Worm (Caenorhabditis elegans) whole organism, mixed stage, embryonic: ENCODE results near the gene F55A11.7.

Experiments
- M03D4.4 ChIP-seq: sonication (generic microtip); optimal IDR thresholded peaks from 2 replicates; lab custom pipeline; 2017; ENCODE audit warnings: mild to moderate bottlenecking, missing genetic modification characterization, missing compliant biosample characterization
- bed-3 ChIP-seq: fragments of 200-800 bp; sonication (Bioruptor generic); optimal IDR thresholded peaks from 3 replicates; lab custom pipeline; 2018; ENCODE audit warnings: mild to moderate bottlenecking, missing genetic modification characterization, moderate library complexity, missing compliant biosample characterization
- blmp-1 ChIP-seq: fragments of 150-350 bp; optimal IDR thresholded peaks from 2 replicates; lab custom pipeline; 2014; ENCODE audit warnings: missing biosample characterization, missing genetic modification characterization
- ceh-83 ChIP-seq: fragments of 200-800 bp; sonication (Bioruptor generic); optimal IDR thresholded peaks from 2 replicates; lab custom pipeline; 2018; ENCODE audit warnings: mild to moderate bottlenecking, missing genetic modification characterization, missing compliant biosample characterization
- ces-1 ChIP-seq: fragments of 150-350 bp; optimal IDR thresholded peaks from 2 replicates; lab custom pipeline; 2014; ENCODE audit warnings: missing biosample characterization, missing genetic modification reagents, missing genetic modification characterization
- cnd-1 ChIP-seq: fragments of 200-800 bp; sonication (Bioruptor generic); optimal IDR thresholded peaks from 2 replicates; lab custom pipeline; 2018; ENCODE audit warnings: mild to moderate bottlenecking, missing genetic modification characterization, missing compliant biosample characterization
- elt-3 ChIP-seq: fragments of 150-350 bp; optimal IDR thresholded peaks from 2 replicates; lab custom pipeline; 2014; ENCODE audit warnings: missing biosample characterization, missing genetic modification characterization
- ham-2 ChIP-seq: fragments of 200-800 bp; sonication (Bioruptor generic); optimal IDR thresholded peaks from 2 replicates; lab custom pipeline; 2018; ENCODE audit warnings: mild to moderate bottlenecking, missing genetic modification characterization, missing compliant biosample characterization
- lin-13 ChIP-seq: fragments of 150-350 bp; optimal IDR thresholded peaks from 2 replicates; lab custom pipeline; 2014; ENCODE audit warnings: missing biosample characterization, missing genetic modification characterization
- lin-32 ChIP-seq: fragments of 200-800 bp; sonication (Bioruptor generic); optimal IDR thresholded peaks from 2 replicates; lab custom pipeline; 2018; ENCODE audit warnings: mild to moderate bottlenecking, missing genetic modification characterization, missing compliant biosample characterization
- lsy-2 ChIP-seq: fragments of 150-350 bp; optimal IDR thresholded peaks from 2 replicates; lab custom pipeline; 2014; ENCODE audit warnings: missing biosample characterization, missing genetic modification characterization
- mep-1 ChIP-seq: fragments of 150-350 bp; optimal IDR thresholded peaks from 2 replicates; lab custom pipeline; 2017; ENCODE audit warnings: missing biosample characterization, missing genetic modification reagents, missing genetic modification characterization, inconsistent platforms
- nhr-12 ChIP-seq: fragments of 150-350 bp; optimal IDR thresholded peaks from 2 replicates; lab custom pipeline; 2014; ENCODE audit warnings: missing biosample characterization, missing genetic modification characterization
- nhr-2 ChIP-seq: fragments of 150-350 bp; optimal IDR thresholded peaks from 2 replicates; lab custom pipeline; 2014; ENCODE audit warnings: missing biosample characterization, missing genetic modification characterization
- nhr-76 ChIP-seq: sonication (generic microtip); optimal IDR thresholded peaks from 2 replicates; lab custom pipeline; 2017; ENCODE audit warnings: missing biosample characterization, missing genetic modification characterization
- pha-4 ChIP-seq: fragments of 150-350 bp; optimal IDR thresholded peaks from 2 replicates; lab custom pipeline; 2018; ENCODE audit warnings: missing biosample characterization, missing genetic modification reagents, missing genetic modification characterization
- ztf-11 ChIP-seq: fragments of 150-350 bp; optimal IDR thresholded peaks from 2 replicates; lab custom pipeline; 2014; ENCODE audit warnings: missing biosample characterization, missing genetic modification characterization

Gene F55A11.7

DNA sequence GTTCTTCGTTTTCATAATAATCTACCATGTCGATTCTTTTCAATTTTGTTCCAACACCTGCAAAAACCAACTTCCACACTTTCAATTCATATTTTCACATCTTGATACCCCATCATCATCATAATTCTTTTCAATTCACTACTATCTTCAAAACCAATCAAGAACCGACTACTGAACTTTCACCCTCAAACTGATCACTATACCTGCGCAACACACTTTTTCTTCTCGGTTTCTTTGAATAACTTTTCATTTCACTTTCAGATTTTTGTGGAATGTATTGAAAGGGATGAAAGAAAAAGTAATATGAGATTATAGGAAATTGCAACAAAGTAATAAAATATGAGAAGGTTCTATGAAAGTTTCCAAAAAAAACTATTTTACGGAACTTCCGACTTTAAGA lies 46.2 kb downstream of the F55A11.7 start:
- TF ChIP-seq nhr-12 (tag; lab: Kevin White, UChicago) (no peak), cnd-1 (tag; lab: Kevin White, UChicago) (no peak), lsy-2 (tag; lab: Kevin White, UChicago) (no peak)

ce11 chrV:11739820-11740219 lies 47.4 kb downstream of the F55A11.7 start, which contains the start of gene T04F3.1:
Gene T04F3.1 (plus strand): TSS chrV:11740065.
- TF ChIP-seq bed-3 (no peak), cnd-1 (tag; lab: Kevin White, UChicago) (no peak), lin-13 (tag; lab: Kevin White, UChicago) (no peak), pha-4 (no peak), mep-1 (tag; lab: Kevin White, UChicago) (no peak), lsy-2 (tag; lab: Kevin White, UChicago) (no peak), ztf-11 (tag; lab: Kevin White, UChicago) (no peak), nhr-76 (tag; lab: Kevin White, UChicago) (no peak), blmp-1 (no peak)

ce11 chrV:11737333-11737732 lies 49.9 kb downstream of the F55A11.7 start:
- TF ChIP-seq ham-2 (GFP tag; lab: Kevin White, UChicago) (no peak), bed-3 (no peak), nhr-2 (tag; lab: Kevin White, UChicago) (no peak), ces-1 (GFP tag; lab: Kevin White, UChicago) (no peak), pha-4 (no peak), lin-32 (GFP tag; lab: Kevin White, UChicago) (no peak), ceh-83 (GFP tag; lab: Kevin White, UChicago) (no peak), elt-3 (tag; lab: Kevin White, UChicago) (no peak)

- TF ChIP-seq M03D4.4, result no peak
- TF ChIP-seq bed-3, result no peak
- TF ChIP-seq, all 35 proteins: peak for 0
Observed at ce11 chrV:11736896-11737295, 50.3 kb downstream of the F55A11.7 start, which contains the start of gene spe-42. Gene spe-42 (minus strand): TSS chrV:11736996.
